Fruit fly (Drosophila melanogaster) whole organism, wandering third instar larva: ENCODE measurements around the gene Mst84Da.

Experiments used
- Abd-B ChIP-seq: fragments of >200 bp; optimal IDR thresholded peaks from 2 replicates; lab custom pipeline; 2017; ENCODE audit warnings: missing biosample characterization, missing genetic modification characterization
- CG32264 ChIP-seq: fragments of 200-800 bp; sonication (Bioruptor generic); optimal IDR thresholded peaks from 2 replicates; lab custom pipeline; 2016; ENCODE audit warnings: missing biosample characterization, missing genetic modification characterization
- CG9705 ChIP-seq: fragments of 200-800 bp; sonication (Bioruptor generic); optimal IDR thresholded peaks from 2 replicates; lab custom pipeline; 2018; ENCODE audit warnings: missing biosample characterization, mild to moderate bottlenecking, missing genetic modification characterization
- CrebA ChIP-seq: fragments of 200-800 bp; sonication (Bioruptor generic); optimal IDR thresholded peaks from 2 replicates; lab custom pipeline; 2016; ENCODE audit warnings: missing biosample characterization, mild to moderate bottlenecking, missing genetic modification characterization, borderline replicate concordance
- Dfd ChIP-seq: fragments of >200 bp; optimal IDR thresholded peaks from 2 replicates; lab custom pipeline; 2017; ENCODE audit warnings: missing biosample characterization, missing genetic modification characterization
- Dif ChIP-seq: fragments of 200-275, 200-300 bp; sonication (Bioruptor generic); optimal IDR thresholded peaks from 2 replicates; lab custom pipeline; 2018; ENCODE audit warnings: missing biosample characterization, missing genetic modification characterization; ENCODE audit not compliant: partially characterized antibody
- GATAd ChIP-seq: sonication (Bioruptor generic); optimal IDR thresholded peaks from 2 replicates; lab custom pipeline; 2016; ENCODE audit warnings: missing biosample characterization, missing genetic modification characterization
- Hnf4 ChIP-seq: fragments of 200-800 bp; sonication (Bioruptor generic); optimal IDR thresholded peaks from 2 replicates; lab custom pipeline; 2016; ENCODE audit warnings: missing biosample characterization, mild to moderate bottlenecking, missing genetic modification characterization
- Hr78 ChIP-seq: fragments of >200 bp; optimal IDR thresholded peaks from 2 replicates; lab custom pipeline; 2017; ENCODE audit warnings: missing biosample characterization, missing genetic modification characterization
- Hr83 ChIP-seq: fragments of 200-300 bp; sonication (Bioruptor generic); optimal IDR thresholded peaks from 2 replicates; lab custom pipeline; 2016; ENCODE audit warnings: missing biosample characterization, mild to moderate bottlenecking, missing genetic modification characterization, moderate library complexity; ENCODE audit not compliant: poor library complexity, severe bottlenecking
- Jra ChIP-seq: sonication (Bioruptor generic); optimal IDR thresholded peaks from 2 replicates; lab custom pipeline; 2016; ENCODE audit warnings: missing biosample characterization, missing genetic modification characterization
- Mio ChIP-seq: sonication (Bioruptor generic); optimal IDR thresholded peaks from 2 replicates; lab custom pipeline; 2016; ENCODE audit warnings: missing biosample characterization, missing genetic modification characterization
- Myc ChIP-seq: fragments of >200 bp; optimal IDR thresholded peaks from 2 replicates; lab custom pipeline; 2017
- N ChIP-seq: fragments of >200 bp; optimal IDR thresholded peaks from 2 replicates; lab custom pipeline; 2018; ENCODE audit warnings: missing biosample characterization, missing external identifiers, missing genetic modification characterization
- Rel ChIP-seq, 2 experiments: fragments of 200-800 bp; sonication (Bioruptor generic) in 1 of 2; optimal IDR thresholded peaks; 2 replicates in 1 of 2; 3 replicates in 1 of 2; lab custom pipeline; 2016 to 2019; ENCODE audit warnings: mild to moderate bottlenecking in 2 of 2, missing biosample characterization in 2 of 2, missing genetic modification characterization in 2 of 2, moderate library complexity in 1 of 2
- Vsx2 ChIP-seq: fragments of 200-300, 225-300 bp; sonication (Bioruptor generic); optimal IDR thresholded peaks from 2 replicates; lab custom pipeline; 2018; ENCODE audit warnings: missing biosample characterization, missing genetic modification characterization; ENCODE audit not compliant: partially characterized antibody
- br ChIP-seq: fragments of 200-800 bp; sonication (Bioruptor generic); optimal IDR thresholded peaks from 2 replicates; lab custom pipeline; 2016; ENCODE audit warnings: missing biosample characterization, missing genetic modification characterization
- brk ChIP-seq: fragments of 200-800 bp; sonication (Bioruptor generic); optimal IDR thresholded peaks from 2 replicates; lab custom pipeline; 2016; ENCODE audit warnings: missing biosample characterization, mild to moderate bottlenecking, missing genetic modification characterization
- dl ChIP-seq, 2 experiments: fragments of 175-275, 200-275 bp in 1 of 2; fragments of 200-275 bp in 1 of 2; sonication (Bioruptor generic); optimal IDR thresholded peaks; lab custom pipeline; 2018; ENCODE audit warnings: mild to moderate bottlenecking in 2 of 2, missing biosample characterization in 2 of 2, missing genetic modification characterization in 2 of 2, moderate library complexity in 2 of 2; ENCODE audit not compliant: partially characterized antibody in 2 of 2, insufficient read depth in 1 of 2
- dmrt93B ChIP-seq: fragments of 200-800 bp; sonication (Bioruptor generic); optimal IDR thresholded peaks from 2 replicates; lab custom pipeline; 2018; ENCODE audit warnings: missing biosample characterization, mild to moderate bottlenecking, missing genetic modification characterization
- dsf ChIP-seq: sonication (Bioruptor generic); optimal IDR thresholded peaks from 2 replicates; lab custom pipeline; 2016; ENCODE audit warnings: missing biosample characterization, missing genetic modification characterization, borderline replicate concordance
- ey ChIP-seq: fragments of 200-800 bp; sonication (Bioruptor generic); optimal IDR thresholded peaks from 2 replicates; lab custom pipeline; 2016; ENCODE audit warnings: missing biosample characterization, missing genetic modification characterization
- h ChIP-seq: fragments of 200-800 bp; sonication (Bioruptor generic); optimal IDR thresholded peaks from 3 replicates; lab custom pipeline; 2016; ENCODE audit warnings: missing biosample characterization, mild to moderate bottlenecking, missing genetic modification characterization
- lola ChIP-seq: fragments of >200 bp; optimal IDR thresholded peaks from 2 replicates; lab custom pipeline; 2017; ENCODE audit warnings: missing biosample characterization, missing genetic modification characterization
- rgr ChIP-seq: fragments of 200-800 bp; sonication (Bioruptor generic); optimal IDR thresholded peaks from 3 replicates; lab custom pipeline; 2016; ENCODE audit warnings: missing biosample characterization, mild to moderate bottlenecking, missing genetic modification characterization
- sage ChIP-seq: fragments of 200-800 bp; sonication (Bioruptor generic); optimal IDR thresholded peaks from 2 replicates; lab custom pipeline; 2016; ENCODE audit warnings: missing biosample characterization, mild to moderate bottlenecking, missing genetic modification characterization
- sv ChIP-seq: fragments of 200-800 bp; sonication (Bioruptor generic); optimal IDR thresholded peaks from 3 replicates; lab custom pipeline; 2016; ENCODE audit warnings: missing biosample characterization, missing genetic modification characterization

Gene Mst84Da

DNA sequence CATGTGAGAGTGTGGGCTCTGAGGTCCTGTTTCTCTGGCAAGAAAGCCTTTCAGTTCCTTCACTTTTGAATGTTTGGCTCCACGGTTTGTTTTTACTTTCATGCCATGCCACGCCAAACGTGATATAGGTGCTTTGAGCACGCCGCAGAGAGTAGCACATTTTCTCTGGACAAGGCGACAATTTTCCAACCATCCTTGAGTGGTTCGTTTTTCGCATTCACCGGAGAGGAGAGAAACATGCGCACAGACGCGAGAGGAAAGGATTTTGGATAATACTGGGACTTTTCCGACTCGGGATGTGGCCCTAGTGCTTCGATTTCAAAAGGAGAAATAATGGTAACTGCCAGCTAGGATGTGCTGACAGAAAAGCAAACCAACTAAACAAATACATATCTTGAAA is 28.4 kb downstream of the Mst84Da start:
- TF ChIP-seq Dif (no peak), sv (GFP tag; lab: Kevin White, UChicago) (no peak), CG9705 (GFP tag; lab: Kevin White, UChicago) (no peak), Myc (lab: Kevin White, UChicago) (no peak), dmrt93B (GFP tag; lab: Kevin White, UChicago) (no peak), lola (no peak), Mio (GFP tag; lab: Kevin White, UChicago) (no peak), GATAd (GFP tag; lab: Kevin White, UChicago) (no peak), N (GFP tag; lab: Kevin White, UChicago) (no peak), Vsx2 (GFP tag; lab: Kevin White, UChicago) (no peak)

DNA sequence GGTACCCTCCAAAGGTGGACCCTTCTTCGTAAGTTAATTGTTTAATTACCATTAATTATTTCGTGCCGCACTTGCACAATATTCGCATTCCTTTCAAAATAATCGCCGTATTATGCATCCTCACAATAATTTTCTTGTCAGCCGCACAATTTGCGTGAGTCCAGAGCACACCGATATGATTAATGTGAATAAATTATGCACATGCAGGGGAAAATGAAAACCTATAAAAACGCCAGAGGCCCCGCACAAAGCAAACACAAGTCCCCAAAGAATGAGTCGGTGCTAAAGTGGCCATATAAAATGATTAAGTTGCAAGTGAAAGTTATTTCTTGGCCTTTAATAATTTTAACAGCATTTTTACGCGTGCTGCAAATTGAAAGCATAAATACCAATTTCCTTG is 40.9 kb downstream of the Mst84Da start, which contains the start of gene Ir84a:
Gene Ir84a (plus strand): TSS at position 301 of the 400 bp plus-strand sequence.
- no peak for TF ChIP-seq brk
- no peak for TF ChIP-seq dl (GFP tag; optimal IDR thresholded peaks at IDR 0.05; lab: Kevin White, UChicago; ENCODE audit: insufficient read depth in 1 of 2, partially characterized antibody in 2 of 2)
- TF ChIP-seq Rel (GFP tag; optimal IDR thresholded peaks at IDR 0.05; lab: Kevin White, UChicago) = no peak
- no peak for TF ChIP-seq Rel (tag; optimal IDR thresholded peaks at IDR 0.05; lab: Kevin White, UChicago)
- TF ChIP-seq Hr83 = no peak
- no peak for TF ChIP-seq Vsx2 (GFP tag; lab: Kevin White, UChicago)
- TF ChIP-seq rgr = no peak
- no peak for TF ChIP-seq br (GFP tag; lab: Kevin White, UChicago)
- no peak for TF ChIP-seq ey
- TF ChIP-seq Hr78 (GFP tag; lab: Kevin White, UChicago) = no peak
- TF ChIP-seq N (GFP tag; lab: Kevin White, UChicago) = no peak
- no peak for TF ChIP-seq Hnf4
- no peak for TF ChIP-seq dsf (GFP tag; lab: Kevin White, UChicago)
- TF ChIP-seq Myc (lab: Kevin White, UChicago) = no peak
- no peak for TF ChIP-seq Dfd (GFP tag; lab: Kevin White, UChicago)
- TF ChIP-seq CrebA (GFP tag; lab: Kevin White, UChicago) = no peak
- no peak for TF ChIP-seq sage
- TF ChIP-seq Abd-B = no peak
- TF ChIP-seq CG32264 (GFP tag; lab: Kevin White, UChicago) = no peak
- TF ChIP-seq Jra (GFP tag; lab: Kevin White, UChicago) = no peak
- TF ChIP-seq h = no peak
- TF ChIP-seq, all 38 proteins: peak for 0
